Fruit fly (Drosophila melanogaster): Measurements from ENCODE around the gene Klp67A.

- TF ChIP-seq CG8478 (optimal IDR thresholded peaks at IDR 0.05) (no peak), Dll (optimal IDR thresholded peaks at IDR 0.05) (no peak), pan (optimal IDR thresholded peaks at IDR 0.05) (no peak), usp (GFP tag; optimal IDR thresholded peaks at IDR 0.05) (no peak), psq (optimal IDR thresholded peaks at IDR 0.05) (no peak)
Observed at dm6 chr3L:9338510-9338909, 28.3 kb downstream of the Klp67A start, which contains the start of gene PGRP-LC.

All from whole organism.